Fruit fly (Drosophila melanogaster): Measurements from ENCODE around the gene Coq5.

dm6 chrX:13240812-13241211 is 46.5 kb upstream of the Coq5 start:
- TF ChIP-seq Ets98B (GFP tag; IDR thresholded peaks at IDR 0.05) (no peak), fd96Ca (GFP tag; IDR thresholded peaks at IDR 0.05) (no peak), CG17806 (tag; optimal IDR thresholded peaks at IDR 0.05) (no peak), gl (tag; optimal IDR thresholded peaks at IDR 0.05) (no peak), Pif1A (GFP tag; optimal IDR thresholded peaks at IDR 0.05) (no peak), EcR (GFP tag; optimal IDR thresholded peaks at IDR 0.05) (no peak), CG13204 (GFP tag; optimal IDR thresholded peaks at IDR 0.05) (no peak), CG10348 (GFP tag; IDR thresholded peaks at IDR 0.05) (no peak), CG12605 (GFP tag; IDR thresholded peaks at IDR 0.05) (no peak), CG8301 (tag; optimal IDR thresholded peaks at IDR 0.05) (no peak), Snoo (tag; optimal IDR thresholded peaks at IDR 0.05) (no peak), CG34367 (tag; optimal IDR thresholded peaks at IDR 0.05) (no peak), D1 (tag; optimal IDR thresholded peaks at IDR 0.05) (no peak)
